Worm (Caenorhabditis elegans) whole organism, mixed stage, embryonic: ENCODE measurements around the gene str-68.

Source experiments
- M03D4.4 ChIP-seq: sonication (generic microtip); optimal IDR thresholded peaks from 2 replicates; lab custom pipeline; 2017; ENCODE audit warnings: mild to moderate bottlenecking, missing genetic modification characterization, missing compliant biosample characterization
- blmp-1 ChIP-seq: fragments of 150-350 bp; optimal IDR thresholded peaks from 2 replicates; lab custom pipeline; 2014; ENCODE audit warnings: missing biosample characterization, missing genetic modification characterization
- elt-1 ChIP-seq: sonication (generic microtip); optimal IDR thresholded peaks from 2 replicates; lab custom pipeline; 2017; ENCODE audit warnings: missing genetic modification characterization, mild to moderate bottlenecking, missing compliant biosample characterization, antibody characterized with exemption, moderate library complexity, borderline replicate concordance; ENCODE audit not compliant: insufficient read depth
- elt-3 ChIP-seq: fragments of 150-350 bp; optimal IDR thresholded peaks from 2 replicates; lab custom pipeline; 2014; ENCODE audit warnings: missing biosample characterization, missing genetic modification characterization
- lin-13 ChIP-seq: fragments of 150-350 bp; optimal IDR thresholded peaks from 2 replicates; lab custom pipeline; 2014; ENCODE audit warnings: missing biosample characterization, missing genetic modification characterization
- lin-32 ChIP-seq: fragments of 200-800 bp; sonication (Bioruptor generic); optimal IDR thresholded peaks from 2 replicates; lab custom pipeline; 2018; ENCODE audit warnings: mild to moderate bottlenecking, missing genetic modification characterization, missing compliant biosample characterization
- lsy-2 ChIP-seq: fragments of 150-350 bp; optimal IDR thresholded peaks from 2 replicates; lab custom pipeline; 2014; ENCODE audit warnings: missing biosample characterization, missing genetic modification characterization
- nhr-28 ChIP-seq: fragments of 150-350 bp; optimal IDR thresholded peaks from 2 replicates; lab custom pipeline; 2014; ENCODE audit warnings: missing biosample characterization, missing genetic modification characterization
- pha-4 ChIP-seq: fragments of 150-350 bp; optimal IDR thresholded peaks from 2 replicates; lab custom pipeline; 2018; ENCODE audit warnings: missing biosample characterization, missing genetic modification reagents, missing genetic modification characterization
- unc-39 ChIP-seq: fragments of 150-350 bp; optimal IDR thresholded peaks from 2 replicates; lab custom pipeline; 2014; ENCODE audit warnings: missing biosample characterization, missing genetic modification characterization
- ztf-11 ChIP-seq: fragments of 150-350 bp; optimal IDR thresholded peaks from 2 replicates; lab custom pipeline; 2014; ENCODE audit warnings: missing biosample characterization, missing genetic modification characterization

DNA sequence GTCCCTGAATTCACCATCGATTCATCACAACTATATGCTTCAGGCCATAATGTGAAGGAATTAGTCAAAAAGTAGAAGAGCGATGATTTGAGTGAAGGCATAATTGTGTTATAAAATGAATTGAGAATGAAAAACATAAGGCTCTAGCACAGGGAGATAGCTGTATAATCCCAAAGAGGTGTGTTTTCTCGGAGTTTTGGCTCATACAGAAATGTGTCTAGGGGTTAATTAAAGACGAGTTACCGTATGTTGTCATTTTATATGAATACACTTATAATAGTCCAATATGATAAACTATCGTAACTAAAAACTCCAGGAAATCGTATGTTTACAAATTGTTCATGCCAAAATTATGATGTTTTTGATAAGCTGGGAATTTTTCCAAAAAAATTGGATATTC lies 26.6 kb downstream of the str-68 start, which contains the start of gene srt-5:
- TF ChIP-seq lin-13 (tag; lab: Kevin White, UChicago): no peak
- no peak for TF ChIP-seq unc-39 (tag; lab: Kevin White, UChicago)
- TF ChIP-seq lin-32 (GFP tag; lab: Kevin White, UChicago): no peak
- no peak for TF ChIP-seq pha-4 (tag; lab: Kevin White, UChicago)
- TF ChIP-seq elt-3 (tag; lab: Kevin White, UChicago): no peak
- TF ChIP-seq lsy-2 (tag; lab: Kevin White, UChicago): no peak
- no peak for TF ChIP-seq ztf-11 (tag; lab: Kevin White, UChicago)
- TF ChIP-seq nhr-28 (tag; lab: Kevin White, UChicago): no peak
- no peak for TF ChIP-seq blmp-1
- no peak for TF ChIP-seq M03D4.4 (tag; lab: Kevin White, UChicago)
- no peak for TF ChIP-seq elt-1 (tag; lab: Kevin White, UChicago)
